Worm (Caenorhabditis elegans) whole organism, early embryonic: ENCODE results near the gene lat-2.

ENCODE experiments used
- B0310.2 ChIP-seq: sonication (generic microtip); optimal IDR thresholded peaks from 2 replicates; lab custom pipeline; 2016; ENCODE audit warnings: mild to moderate bottlenecking, missing genetic modification characterization, missing compliant biosample characterization
- aly-1 ChIP-seq: sonication (generic microtip); optimal IDR thresholded peaks from 2 replicates; lab custom pipeline; 2016; ENCODE audit warnings: missing genetic modification characterization, missing compliant biosample characterization
- ama-1 ChIP-seq: fragments of 150-350 bp; optimal IDR thresholded peaks from 2 replicates; lab custom pipeline; 2014
- ceh-36 ChIP-seq: sonication (generic microtip); optimal IDR thresholded peaks from 2 replicates; lab custom pipeline; 2016; ENCODE audit warnings: missing genetic modification characterization, inconsistent platforms, missing compliant biosample characterization
- ets-7 ChIP-seq: sonication (generic microtip); optimal IDR thresholded peaks from 2 replicates; lab custom pipeline; 2016; ENCODE audit warnings: missing genotype, missing genetic modification characterization, missing compliant biosample characterization
- flt-1 ChIP-seq: fragments of 200-800 bp; sonication (Bioruptor generic); IDR thresholded peaks from 2 replicates; pipeline ENCODE4 v1.3.6; 2022; ENCODE audit warnings: missing genetic modification characterization, missing compliant biosample characterization
- hmbx-1 ChIP-seq: sonication (generic microtip); optimal IDR thresholded peaks from 2 replicates; lab custom pipeline; 2016; ENCODE audit warnings: mild to moderate bottlenecking, missing genetic modification characterization, missing compliant biosample characterization
- pes-1 ChIP-seq: fragments of 200-800 bp; sonication (Bioruptor generic); IDR thresholded peaks from 2 replicates; pipeline ENCODE4 v1.3.6; 2022; ENCODE audit warnings: missing genetic modification reagents, missing genetic modification characterization, missing compliant biosample characterization
- sea-1 ChIP-seq: fragments of 200-800 bp; sonication (Bioruptor generic); conservative IDR thresholded peaks from 2 replicates; pipeline ENCODE4 v1.3.6; 2022; ENCODE audit warnings: missing genetic modification characterization, missing compliant biosample characterization
- tbx-11 ChIP-seq: fragments of 200-800 bp; sonication (Bioruptor generic); IDR thresholded peaks from 2 replicates; pipeline ENCODE4 v1.3.6; 2022; ENCODE audit warnings: missing genetic modification characterization, missing compliant biosample characterization
- tbx-37 ChIP-seq: fragments of 200-800 bp; sonication (Bioruptor generic); conservative IDR thresholded peaks from 2 replicates; pipeline ENCODE4 v1.3.6; 2022; ENCODE audit warnings: missing genetic modification reagents, missing genetic modification characterization, missing compliant biosample characterization

DNA sequence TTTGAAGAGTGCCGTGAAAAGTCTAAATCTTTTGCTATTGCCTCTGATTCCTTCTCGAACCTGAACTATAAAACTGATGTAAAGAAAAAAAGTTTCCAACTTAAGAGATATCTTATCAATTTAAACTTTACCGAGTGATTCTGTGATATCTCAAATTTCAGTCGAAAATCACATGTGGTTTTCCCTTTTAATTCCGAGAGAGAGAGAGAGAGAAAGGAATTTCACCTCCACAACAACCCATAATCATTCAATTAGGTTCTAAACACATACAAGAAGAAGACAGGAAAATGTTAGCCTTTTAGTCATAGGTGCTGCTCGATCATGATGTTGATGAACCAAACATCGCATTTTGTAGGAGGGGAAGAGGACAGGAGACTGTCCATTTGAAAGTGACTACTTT is 32.2 kb downstream of the lat-2 start:
- no peak for TF ChIP-seq ama-1 (lab: Kevin White, UChicago)
- TF ChIP-seq flt-1 (GFP tag; lab: Robert Waterston, UW), result no peak
- TF ChIP-seq ceh-36 (tag; lab: Kevin White, UChicago), result no peak
- TF ChIP-seq sea-1 (GFP tag; lab: Robert Waterston, UW), result no peak
- TF ChIP-seq B0310.2, result no peak
- no peak for TF ChIP-seq tbx-37 (GFP tag; lab: Robert Waterston, UW)
- no peak for TF ChIP-seq aly-1
- no peak for TF ChIP-seq tbx-11 (GFP tag; lab: Robert Waterston, UW)
- TF ChIP-seq hmbx-1 (tag; lab: Kevin White, UChicago), result no peak
- no peak for TF ChIP-seq pes-1 (GFP tag; lab: Robert Waterston, UW)
- no peak for TF ChIP-seq ets-7 (tag; lab: Kevin White, UChicago)
